Fruit fly (Drosophila melanogaster) whole organism, pupa: ENCODE data around the gene CG13287.

ENCODE experiments used
- CG13204 ChIP-seq: fragments of 200-800 bp; sonication (Bioruptor generic); optimal IDR thresholded peaks from 2 replicates; lab custom pipeline; 2018; ENCODE audit warnings: missing biosample characterization, mild to moderate bottlenecking, missing genetic modification characterization, moderate library complexity
- CG14655 ChIP-seq: fragments of 200-800 bp; sonication (Bioruptor generic); optimal IDR thresholded peaks from 3 replicates; lab custom pipeline; 2017; ENCODE audit warnings: mild to moderate bottlenecking, missing biosample characterization, missing genetic modification reagents, missing genetic modification characterization
- CG32121 ChIP-seq: fragments of 200-800 bp; sonication (Bioruptor generic); IDR thresholded peaks from 2 replicates; pipeline ENCODE4 v1.3.6; 2022; ENCODE audit warnings: missing biosample characterization, missing genetic modification characterization
- CG9948 ChIP-seq: fragments of 200-800 bp; sonication (Bioruptor generic); optimal IDR thresholded peaks from 2 replicates; lab custom pipeline; 2018; ENCODE audit warnings: missing biosample characterization, mild to moderate bottlenecking, missing genetic modification characterization, moderate library complexity
- D1 ChIP-seq: fragments of 200-800 bp; sonication (Bioruptor generic); optimal IDR thresholded peaks from 2 replicates; lab custom pipeline; 2018; ENCODE audit warnings: missing biosample characterization, mild to moderate bottlenecking, missing genetic modification characterization, moderate library complexity
- EcR ChIP-seq: fragments of 200-800 bp; sonication (Bioruptor generic); optimal IDR thresholded peaks from 3 replicates; lab custom pipeline; 2019; ENCODE audit warnings: missing biosample characterization, missing genetic modification characterization, mild to moderate bottlenecking, moderate library complexity, missing genetic modification reagents
- Ets98B ChIP-seq: fragments of 200-800 bp; sonication (Bioruptor generic); IDR thresholded peaks from 2 replicates; pipeline ENCODE4 v1.3.6; 2022; ENCODE audit warnings: missing biosample characterization, missing genetic modification characterization
- fd96Ca ChIP-seq: fragments of 200-800 bp; sonication (Bioruptor generic); IDR thresholded peaks from 3 replicates; pipeline ENCODE4 v1.3.6; 2022; ENCODE audit warnings: missing biosample characterization, missing genetic modification characterization

DNA sequence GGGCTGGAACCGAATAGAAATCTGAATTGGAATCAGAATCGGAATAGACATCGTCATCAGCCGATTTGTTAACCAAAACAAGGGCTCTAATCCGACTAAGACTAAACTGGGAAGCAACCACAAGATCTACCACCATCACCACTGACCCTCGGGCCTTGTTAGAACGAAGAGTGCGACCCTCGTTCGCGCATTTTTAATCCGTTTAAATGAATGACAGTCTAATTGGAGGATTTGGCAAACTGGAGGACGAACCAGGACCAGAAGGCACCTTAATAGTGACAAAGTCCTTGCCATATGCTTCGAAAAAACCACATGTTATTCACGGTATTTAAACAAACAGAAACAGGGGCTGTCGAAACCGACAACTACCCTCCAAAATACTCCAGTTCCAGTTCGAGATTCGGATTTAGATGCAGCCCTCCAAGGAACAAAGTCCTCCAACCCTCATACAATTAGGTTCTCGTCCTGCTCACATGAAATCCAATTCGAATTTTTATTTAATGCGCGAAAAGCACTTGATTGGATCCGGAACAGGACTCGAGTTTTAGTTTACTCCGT is 3.3 kb upstream of the CG13287 start:
- TF ChIP-seq fd96Ca (GFP tag; lab: Robert Waterston, UW) (no peak), CG32121 (GFP tag; lab: Robert Waterston, UW) (no peak), CG14655 (no peak), Ets98B (GFP tag; lab: Robert Waterston, UW) (no peak), EcR (no peak), CG9948 (no peak), CG13204 (GFP tag; lab: Kevin White, UChicago) (no peak), D1 (tag; lab: Kevin White, UChicago) (no peak)
